Fruit fly (Drosophila melanogaster): Measurements from ENCODE around the gene CG12078.

CG12078 gene

dm6 chr3L:3249997-3250774 lies 6.1 kb upstream of the CG12078 start (continued):
- peak; percentile 80 for TF ChIP-seq fkh (GFP tag; optimal IDR thresholded peaks at IDR 0.05)
- peak; percentile 47 for TF ChIP-seq spab (GFP tag; optimal IDR thresholded peaks at IDR 0.05)
- TF ChIP-seq pdm3 (GFP tag; optimal IDR thresholded peaks at IDR 0.05): peak; percentile 87
- peak; percentile 96 for TF ChIP-seq Hr4 (GFP tag; optimal IDR thresholded peaks at IDR 0.05)
- TF ChIP-seq Eip78C (GFP tag): peak; percentile 95
- peak in 1 of 2 experiments; percentile 99 for TF ChIP-seq salr (GFP tag; optimal IDR thresholded peaks at IDR 0.05)
- TF ChIP-seq CG3919 (GFP tag; optimal IDR thresholded peaks at IDR 0.05): peak; percentile 84
- TF ChIP-seq CG1621 (tag; optimal IDR thresholded peaks at IDR 0.05): peak; percentile 16
- peak; percentile 63 for TF ChIP-seq CG3032 (tag; optimal IDR thresholded peaks at IDR 0.05)
- peak; percentile 91 for TF ChIP-seq Sox14 (GFP tag; optimal IDR thresholded peaks at IDR 0.05)
- TF ChIP-seq CG7368 (GFP tag; optimal IDR thresholded peaks at IDR 0.05): peak; percentile 65
- TF ChIP-seq Sox102F (GFP tag; optimal IDR thresholded peaks at IDR 0.05): no peak
- TF ChIP-seq CG6854 (GFP tag; optimal IDR thresholded peaks at IDR 0.05): no peak
- TF ChIP-seq Blimp-1 (GFP tag; optimal IDR thresholded peaks at IDR 0.05): peak; percentile 43
- TF ChIP-seq lz (GFP tag; optimal IDR thresholded peaks at IDR 0.05): peak; percentile 41
- TF ChIP-seq achi (GFP tag; optimal IDR thresholded peaks at IDR 0.05): peak; percentile 90
- TF ChIP-seq net (GFP tag; optimal IDR thresholded peaks at IDR 0.05): peak; percentile 84
- TF ChIP-seq CG11762 (GFP tag; optimal IDR thresholded peaks at IDR 0.05; ENCODE audit: insufficient read depth): peak; percentile 83
- TF ChIP-seq Met (GFP tag; optimal IDR thresholded peaks at IDR 0.05): peak; percentile 9
- no peak for TF ChIP-seq fd85E (GFP tag; optimal IDR thresholded peaks at IDR 0.05)
- TF ChIP-seq CG34406 (GFP tag; optimal IDR thresholded peaks at IDR 0.05): peak; percentile 45
- peak; percentile 28 for TF ChIP-seq dsx (GFP tag; optimal IDR thresholded peaks at IDR 0.05; ENCODE audit: poor library complexity, severe bottlenecking)
- TF ChIP-seq Sox15 (GFP tag; optimal IDR thresholded peaks at IDR 0.05): peak; percentile 38
- TF ChIP-seq CG4318 (GFP tag; optimal IDR thresholded peaks at IDR 0.05): peak; percentile 95
- peak; percentile 90 for TF ChIP-seq CG10631 (GFP tag; optimal IDR thresholded peaks at IDR 0.05)
- TF ChIP-seq Lpt (GFP tag; optimal IDR thresholded peaks at IDR 0.05): peak; percentile 94
- TF ChIP-seq CG9139 (GFP tag; optimal IDR thresholded peaks at IDR 0.05): peak; percentile 8
- peak; percentile 68 for TF ChIP-seq Ets96B (tag; optimal IDR thresholded peaks at IDR 0.05)
- TF ChIP-seq topi (GFP tag; optimal IDR thresholded peaks at IDR 0.05): peak; percentile 17
- TF ChIP-seq CG10669 (GFP tag; optimal IDR thresholded peaks at IDR 0.05): peak; percentile 59
- peak; percentile 69 for TF ChIP-seq CG6808 (GFP tag; optimal IDR thresholded peaks at IDR 0.05)
- TF ChIP-seq CG15336 (GFP tag; IDR thresholded peaks at IDR 0.05): peak; percentile 87
- peak; percentile 79 for TF ChIP-seq fd59A (GFP tag; optimal IDR thresholded peaks at IDR 0.05)
- TF ChIP-seq CG8632 (GFP tag; optimal IDR thresholded peaks at IDR 0.05): peak; percentile 60
- TF ChIP-seq Eip75B (GFP tag; optimal IDR thresholded peaks at IDR 0.05): peak; percentile 70
- peak; percentile 33 to 50 for TF ChIP-seq ss (GFP tag; optimal IDR thresholded peaks at IDR 0.05)
- TF ChIP-seq CG31627 (GFP tag; optimal IDR thresholded peaks at IDR 0.05): peak; percentile 36
- TF ChIP-seq CG8319 (GFP tag; optimal IDR thresholded peaks at IDR 0.05): no peak
- TF ChIP-seq CG8119 (GFP tag; IDR thresholded peaks at IDR 0.05): peak; percentile 94

- no peak for TF ChIP-seq Smox (GFP tag; optimal IDR thresholded peaks at IDR 0.05)
- peak; percentile 85 for TF ChIP-seq Blimp-1 (GFP tag; optimal IDR thresholded peaks at IDR 0.05)
- TF ChIP-seq CG32006 (GFP tag; optimal IDR thresholded peaks at IDR 0.05): no peak
- no peak for TF ChIP-seq cyc (GFP tag; optimal IDR thresholded peaks at IDR 0.05)
These were observed 5.5 kb upstream of the CG12078 start for dm6 chr3L:3249664-3249996.
